Worm (Caenorhabditis elegans): Measurements from ENCODE around the gene D1005.10.
A peak's percentile ranks its signal among the peaks of the same experiment; 100 is the strongest.

D1005.10 gene

DNA sequence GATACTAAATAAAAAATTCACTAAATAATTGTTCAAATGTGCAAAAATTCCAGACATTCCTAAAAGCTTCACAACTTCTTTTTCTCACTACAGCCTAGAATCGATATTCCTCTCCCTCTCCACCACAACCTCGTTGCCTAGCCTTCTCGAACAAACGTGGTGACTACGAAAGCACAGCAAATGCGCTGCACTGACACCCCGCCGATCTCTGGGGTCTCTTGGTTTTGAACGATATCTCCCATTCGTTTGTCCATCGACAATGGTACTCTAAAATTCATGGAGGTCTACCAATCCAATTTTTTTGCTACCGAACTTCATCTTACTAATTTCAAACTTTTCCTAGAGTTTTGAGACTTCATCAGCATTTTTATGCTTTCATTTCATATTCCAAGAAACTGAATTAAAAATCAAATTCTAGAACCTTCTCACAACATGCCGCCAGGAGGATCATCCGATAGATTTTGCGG, 35.6 kb downstream of the D1005.10 start, which contains the start of gene W05H7.1 (continued):
- TF ChIP-seq snpc-4 (tag; optimal IDR thresholded peaks at IDR 0.05): peak; percentile 32
- TF ChIP-seq nhr-25 (tag; optimal IDR thresholded peaks at IDR 0.05): peak; percentile 63
- no peak for TF ChIP-seq unc-62 (GFP tag; optimal IDR thresholded peaks at IDR 0.05)
- TF ChIP-seq nhr-12 (tag; optimal IDR thresholded peaks at IDR 0.05): no peak

DNA sequence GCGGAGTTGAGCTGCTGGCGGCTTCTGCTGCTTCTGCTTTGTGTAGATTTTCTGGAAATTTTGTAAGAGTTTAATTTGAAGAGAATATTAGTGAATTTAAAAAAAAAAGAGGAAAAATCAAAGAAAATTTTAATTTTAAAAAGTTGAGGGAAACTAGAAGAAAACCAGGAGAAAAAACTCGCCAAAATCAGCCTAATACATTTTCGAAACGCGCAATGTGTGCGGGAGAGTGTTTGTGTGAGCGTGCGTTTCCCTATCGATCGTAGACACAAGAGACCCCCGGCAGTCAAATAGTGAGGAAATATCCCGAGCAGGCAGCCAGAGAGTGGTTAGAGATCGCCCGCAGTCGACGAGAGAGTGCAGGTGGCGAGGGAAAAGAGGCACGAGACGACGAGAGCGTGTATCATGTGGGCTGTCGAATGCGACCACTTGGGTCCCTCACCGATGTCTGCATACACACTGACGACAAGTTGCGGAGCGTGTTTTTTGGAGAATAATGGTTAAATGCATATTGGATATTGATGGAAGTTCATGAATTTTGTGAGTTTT, 39.3 kb downstream of the D1005.10 start, which contains the start of gene zfp-3:
TSS of gene zfp-3 (minus strand) at position 51 of the 549 bp plus-strand sequence.
- no peak for TF ChIP-seq ztf-11 (tag; optimal IDR thresholded peaks at IDR 0.05)
- TF ChIP-seq unc-62 (GFP tag; optimal IDR thresholded peaks at IDR 0.05): peak; percentile 90
- peak; percentile 82 for TF ChIP-seq elt-2 (tag; optimal IDR thresholded peaks at IDR 0.05)
- TF ChIP-seq ceh-9 (tag; optimal IDR thresholded peaks at IDR 0.05): no peak
- TF ChIP-seq unc-39 (tag; optimal IDR thresholded peaks at IDR 0.05): no peak
- peak; percentile 96 for TF ChIP-seq pha-4 (tag; optimal IDR thresholded peaks at IDR 0.05)
- peak; percentile 97 for TF ChIP-seq lin-39 (tag; optimal IDR thresholded peaks at IDR 0.05)
- TF ChIP-seq daf-12 (tag; optimal IDR thresholded peaks at IDR 0.05): no peak
- no peak for TF ChIP-seq nhr-76 (tag; optimal IDR thresholded peaks at IDR 0.05)
- TF ChIP-seq zag-1 (tag; optimal IDR thresholded peaks at IDR 0.05): no peak
- peak; percentile 98 for TF ChIP-seq jun-1 (tag; optimal IDR thresholded peaks at IDR 0.05)
- peak; percentile 61 for TF ChIP-seq elt-1 (tag; optimal IDR thresholded peaks at IDR 0.05)
- peak; percentile 91 for TF ChIP-seq mdl-1 (tag; optimal IDR thresholded peaks at IDR 0.05)
- TF ChIP-seq nhr-11 (tag; optimal IDR thresholded peaks at IDR 0.05): peak; percentile 71
- no peak for TF ChIP-seq ceh-16 (tag; optimal IDR thresholded peaks at IDR 0.05)
- TF ChIP-seq nhr-237 (tag; optimal IDR thresholded peaks at IDR 0.05): no peak
- peak; percentile 17 for TF ChIP-seq mml-1 (tag; optimal IDR thresholded peaks at IDR 0.05)
- no peak for TF ChIP-seq ztf-4 (tag; optimal IDR thresholded peaks at IDR 0.05)
- peak; percentile 97 for TF ChIP-seq nfya-1 (tag; optimal IDR thresholded peaks at IDR 0.05; ENCODE audit: insufficient read depth)
- TF ChIP-seq elt-3 (tag; optimal IDR thresholded peaks at IDR 0.05): peak in 1 of 3 experiments; percentile 20
- TF ChIP-seq nhr-25 (tag; optimal IDR thresholded peaks at IDR 0.05): peak; percentile 93
- no peak for TF ChIP-seq nhr-28 (tag; optimal IDR thresholded peaks at IDR 0.05)
- TF ChIP-seq lsy-12 (tag; optimal IDR thresholded peaks at IDR 0.05): peak; percentile 83
- TF ChIP-seq nhr-43 (tag; optimal IDR thresholded peaks at IDR 0.05; ENCODE audit: poor library complexity, severe bottlenecking): peak; percentile 86
- peak; percentile 91 for TF ChIP-seq skn-1 (tag; optimal IDR thresholded peaks at IDR 0.05)
- TF ChIP-seq fkh-2 (tag; optimal IDR thresholded peaks at IDR 0.05): no peak
- peak; percentile 81 for TF ChIP-seq pqm-1 (tag; optimal IDR thresholded peaks at IDR 0.05)
- no peak for TF ChIP-seq nhr-67 (tag; optimal IDR thresholded peaks at IDR 0.05)
- TF ChIP-seq eor-1 (tag; optimal IDR thresholded peaks at IDR 0.05): no peak
- peak; percentile 88 for TF ChIP-seq fkh-10 (GFP tag; optimal IDR thresholded peaks at IDR 0.05)
- TF ChIP-seq egl-27 (tag; optimal IDR thresholded peaks at IDR 0.05): peak; percentile 89
- TF ChIP-seq aly-2 (tag; optimal IDR thresholded peaks at IDR 0.05): no peak
- TF ChIP-seq ceh-82 (tag; optimal IDR thresholded peaks at IDR 0.05): peak; percentile 76
- TF ChIP-seq lin-15B (tag; optimal IDR thresholded peaks at IDR 0.05): peak; percentile 87
- TF ChIP-seq nhr-77 (tag; optimal IDR thresholded peaks at IDR 0.05): peak; percentile 77
- peak; percentile 79 for TF ChIP-seq egl-5 (tag; optimal IDR thresholded peaks at IDR 0.05)
- TF ChIP-seq R02D3.7 (tag; optimal IDR thresholded peaks at IDR 0.05): peak; percentile 78
- TF ChIP-seq ZK546.5 (tag; optimal IDR thresholded peaks at IDR 0.05): peak; percentile 14
- TF ChIP-seq sea-2 (GFP tag; optimal IDR thresholded peaks at IDR 0.05): peak; percentile 78
- no peak for TF ChIP-seq nhr-12 (tag; optimal IDR thresholded peaks at IDR 0.05)
- peak; percentile 87 for TF ChIP-seq tbx-2 (tag; optimal IDR thresholded peaks at IDR 0.05)
- TF ChIP-seq nhr-23 (tag; optimal IDR thresholded peaks at IDR 0.05): peak; percentile 93
- TF ChIP-seq ama-1 (optimal IDR thresholded peaks at IDR 0.05): peak; percentile 62
- peak; percentile 82 for TF ChIP-seq snpc-4 (tag; optimal IDR thresholded peaks at IDR 0.05)
- peak; percentile 99 for TF ChIP-seq hmg-11 (tag; optimal IDR thresholded peaks at IDR 0.05)
- peak; percentile 73 for TF ChIP-seq fos-1 (tag; optimal IDR thresholded peaks at IDR 0.05)
- TF ChIP-seq ceh-28 (tag; optimal IDR thresholded peaks at IDR 0.05): peak; percentile 95
